Fruit fly (Drosophila melanogaster) whole organism: ENCODE results near the gene CycG.

Experiments
- CG8478 ChIP-seq: fragments of >200 bp; optimal IDR thresholded peaks from 2 replicates; lab custom pipeline; 2018; ENCODE audit warnings: inconsistent platforms
- Dll ChIP-seq: fragments of >200 bp; optimal IDR thresholded peaks from 2 replicates; lab custom pipeline; 2017
- pan ChIP-seq: fragments of >200 bp; optimal IDR thresholded peaks from 2 replicates; lab custom pipeline; 2017
- psq ChIP-seq: fragments of >200 bp; optimal IDR thresholded peaks from 2 replicates; lab custom pipeline; 2017

dm6 chr3R:31626237-31626636 lies 13.8 kb upstream of the CycG start:
- TF ChIP-seq CG8478 = no peak
- no peak for TF ChIP-seq pan (lab: Kevin White, UChicago)
- TF ChIP-seq Dll = no peak
- TF ChIP-seq psq (lab: Kevin White, UChicago) = no peak
